Worm (Caenorhabditis elegans) whole organism, early embryonic: Measurements from ENCODE around the gene F58E6.5.

Experiments used
- F13C5.2 ChIP-seq: sonication (generic microtip); optimal IDR thresholded peaks from 2 replicates; lab custom pipeline; 2017; ENCODE audit warnings: mild to moderate bottlenecking, missing genetic modification characterization, inconsistent platforms, missing compliant biosample characterization
- aly-1 ChIP-seq: sonication (generic microtip); optimal IDR thresholded peaks from 2 replicates; lab custom pipeline; 2016; ENCODE audit warnings: missing genetic modification characterization, missing compliant biosample characterization
- ama-1 ChIP-seq: fragments of 150-350 bp; optimal IDR thresholded peaks from 2 replicates; lab custom pipeline; 2014
- ceh-13 ChIP-seq: fragments of 200-800 bp; sonication (Bioruptor generic); optimal IDR thresholded peaks from 2 replicates; lab custom pipeline; 2018; ENCODE audit warnings: mild to moderate bottlenecking, missing genetic modification characterization, missing compliant biosample characterization
- flt-1 ChIP-seq: fragments of 200-800 bp; sonication (Bioruptor generic); IDR thresholded peaks from 2 replicates; pipeline ENCODE4 v1.3.6; 2022; ENCODE audit warnings: missing genetic modification characterization, missing compliant biosample characterization
- hnd-1 ChIP-seq: sonication (generic microtip); optimal IDR thresholded peaks from 2 replicates; lab custom pipeline; 2016; ENCODE audit warnings: missing genetic modification characterization, missing compliant biosample characterization
- pes-1 ChIP-seq: fragments of 200-800 bp; sonication (Bioruptor generic); IDR thresholded peaks from 2 replicates; pipeline ENCODE4 v1.3.6; 2022; ENCODE audit warnings: missing genetic modification reagents, missing genetic modification characterization, missing compliant biosample characterization
- scrt-1 ChIP-seq: fragments of 200-800 bp; sonication (Bioruptor generic); IDR thresholded peaks from 2 replicates; pipeline ENCODE4 v1.3.6; 2022; ENCODE audit warnings: missing genetic modification characterization, missing compliant biosample characterization
- sea-1 ChIP-seq: fragments of 200-800 bp; sonication (Bioruptor generic); conservative IDR thresholded peaks from 2 replicates; pipeline ENCODE4 v1.3.6; 2022; ENCODE audit warnings: missing genetic modification characterization, missing compliant biosample characterization
- tbx-37 ChIP-seq: fragments of 200-800 bp; sonication (Bioruptor generic); conservative IDR thresholded peaks from 2 replicates; pipeline ENCODE4 v1.3.6; 2022; ENCODE audit warnings: missing genetic modification reagents, missing genetic modification characterization, missing compliant biosample characterization
- tra-4 ChIP-seq: sonication (generic microtip); optimal IDR thresholded peaks from 2 replicates; lab custom pipeline; 2017; ENCODE audit warnings: missing genetic modification characterization, missing compliant biosample characterization

DNA sequence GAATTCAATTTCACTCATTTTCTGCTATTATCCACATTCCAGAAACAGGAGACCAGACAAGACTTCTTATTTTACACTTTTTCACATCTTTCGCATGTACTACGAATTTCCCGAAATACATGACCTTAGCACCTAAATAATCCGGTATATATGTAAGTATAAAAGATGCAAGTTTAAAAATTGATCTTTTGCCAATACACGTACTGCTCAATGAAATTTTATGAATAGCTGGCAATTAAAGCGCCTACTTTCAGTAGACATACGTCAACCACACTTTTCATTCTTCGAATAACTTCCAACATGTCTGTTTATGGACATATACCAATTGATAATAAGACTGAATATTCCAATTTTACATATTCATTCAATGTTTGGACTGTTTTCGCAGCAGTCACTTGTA lies 48.8 kb upstream of the F58E6.5 start, which contains the start of gene sru-39:
- TF ChIP-seq pes-1 (GFP tag; lab: Robert Waterston, UW) (no peak), flt-1 (GFP tag; lab: Robert Waterston, UW) (no peak), ama-1 (no peak), ceh-13 (GFP tag; lab: Kevin White, UChicago) (no peak), aly-1 (tag; lab: Kevin White, UChicago) (no peak), tra-4 (no peak), F13C5.2 (tag; lab: Kevin White, UChicago) (no peak), scrt-1 (GFP tag; lab: Robert Waterston, UW) (no peak), sea-1 (GFP tag; lab: Robert Waterston, UW) (no peak), hnd-1 (tag; lab: Kevin White, UChicago) (no peak), tbx-37 (GFP tag; lab: Robert Waterston, UW) (no peak)
